Worm (Caenorhabditis elegans): ENCODE data around the gene npax-4.

DNA sequence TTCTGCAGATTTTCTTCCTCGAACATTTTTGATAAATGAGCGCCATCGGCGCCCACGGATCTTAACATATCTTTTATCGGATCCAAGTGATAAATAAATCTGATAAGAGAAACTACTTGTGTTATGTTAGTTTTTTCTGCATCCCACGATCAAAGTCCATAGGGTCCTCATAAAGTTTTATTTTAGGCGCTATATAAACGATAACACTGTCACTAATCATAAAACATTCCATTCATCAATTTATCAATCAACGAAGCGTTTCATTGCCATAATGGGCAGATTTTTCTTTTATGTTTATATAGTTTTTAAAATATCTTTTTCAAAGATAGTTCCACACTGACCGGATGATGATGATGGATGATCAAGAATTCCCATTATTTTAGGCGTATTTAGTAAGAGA is 15.0 kb downstream of the npax-4 start:
- TF ChIP-seq nhr-11 (tag; optimal IDR thresholded peaks at IDR 0.05), result no peak
- no peak for TF ChIP-seq ceh-82 (tag; optimal IDR thresholded peaks at IDR 0.05)
- TF ChIP-seq ztf-11 (tag; optimal IDR thresholded peaks at IDR 0.05), result no peak

All from whole organism, L1 larva.